Worm (Caenorhabditis elegans) whole organism, young adult: ENCODE data around the gene cin-4.
A peak's percentile ranks its signal among the peaks of the same experiment; 100 is the strongest.

Source experiments
- F33H1.4 ChIP-seq: fragments of 200-800 bp; sonication (Bioruptor generic); IDR thresholded peaks from 2 replicates; pipeline ENCODE4 v1.3.6; 2022; ENCODE audit warnings: missing genetic modification reagents, missing genetic modification characterization, missing compliant biosample characterization
- F37B4.10 ChIP-seq: fragments of 200-800 bp; sonication (Bioruptor generic); IDR thresholded peaks from 2 replicates; pipeline ENCODE4 v1.3.6; 2022; ENCODE audit warnings: missing genetic modification characterization, missing compliant biosample characterization
- F57A8.1 ChIP-seq: fragments of 200-800 bp; sonication (Bioruptor generic); optimal IDR thresholded peaks from 2 replicates; lab custom pipeline; 2018; ENCODE audit warnings: mild to moderate bottlenecking, missing genetic modification characterization, moderate library complexity, missing compliant biosample characterization
- K12H6.12 ChIP-seq: fragments of 200-800 bp; sonication (Bioruptor generic); optimal IDR thresholded peaks from 2 replicates; lab custom pipeline; 2018; ENCODE audit warnings: mild to moderate bottlenecking, missing genetic modification characterization, missing compliant biosample characterization
- Y56A3A.18 ChIP-seq: fragments of 200-800 bp; sonication (Bioruptor generic); IDR thresholded peaks from 2 replicates; pipeline ENCODE4 v1.3.6; 2022; ENCODE audit warnings: missing genetic modification reagents, missing genetic modification characterization, missing compliant biosample characterization
- attf-5 ChIP-seq: fragments of 200-800 bp; sonication (Bioruptor generic); optimal IDR thresholded peaks from 2 replicates; lab custom pipeline; 2018; ENCODE audit warnings: mild to moderate bottlenecking, missing genetic modification characterization, missing compliant biosample characterization
- bed-1 ChIP-seq: fragments of 200-800 bp; sonication (Bioruptor generic); IDR thresholded peaks from 2 replicates; pipeline ENCODE4 v1.3.6; 2022; ENCODE audit warnings: missing genetic modification reagents, missing genetic modification characterization, missing compliant biosample characterization
- bed-2 ChIP-seq: fragments of 200-800 bp; sonication (Bioruptor generic); IDR thresholded peaks from 2 replicates; pipeline ENCODE4 v1.3.6; 2022; ENCODE audit warnings: missing genetic modification reagents, missing genetic modification characterization, missing compliant biosample characterization
- cebp-1 ChIP-seq, 2 experiments: fragments of 200-800 bp in 1 of 2; sonication (Bioruptor generic) in 1 of 2; sonication (generic microtip) in 1 of 2; IDR thresholded peaks in 1 of 2; optimal IDR thresholded peaks in 1 of 2; 2 replicates each; pipeline versions ENCODE4 v1.3.6 to Lab custom; 2017 to 2022; ENCODE audit warnings: missing compliant biosample characterization in 2 of 2, missing genetic modification characterization in 2 of 2, mild to moderate bottlenecking in 1 of 2, missing genetic modification reagents in 1 of 2, moderate library complexity in 1 of 2
- ceh-58 ChIP-seq: fragments of 200-800 bp; sonication (Bioruptor generic); IDR thresholded peaks from 2 replicates; pipeline ENCODE4 v1.3.6; 2022; ENCODE audit warnings: missing genetic modification characterization, missing compliant biosample characterization
- ceh-91 ChIP-seq: fragments of 200-800 bp; sonication (Bioruptor generic); IDR thresholded peaks from 2 replicates; pipeline ENCODE4 v1.3.6; 2022; ENCODE audit warnings: missing genetic modification reagents, missing genetic modification characterization, missing compliant biosample characterization
- die-1 ChIP-seq: sonication (generic microtip); optimal IDR thresholded peaks from 2 replicates; lab custom pipeline; 2016; ENCODE audit warnings: missing genotype, mild to moderate bottlenecking, missing genetic modification characterization, missing compliant biosample characterization
- efl-1 ChIP-seq: fragments of 150-350 bp; optimal IDR thresholded peaks from 2 replicates; lab custom pipeline; 2014; ENCODE audit warnings: missing biosample characterization, missing genetic modification reagents, missing genetic modification characterization
- egl-44 ChIP-seq: fragments of 200-800 bp; sonication (Bioruptor generic); IDR thresholded peaks from 2 replicates; pipeline ENCODE4 v1.3.6; 2022; ENCODE audit warnings: missing genetic modification reagents, missing genetic modification characterization, missing compliant biosample characterization
- egrh-3 ChIP-seq: fragments of 200-800 bp; sonication (Bioruptor generic); IDR thresholded peaks from 2 replicates; pipeline ENCODE4 v1.3.6; 2022; ENCODE audit warnings: missing genetic modification reagents, missing genetic modification characterization, missing compliant biosample characterization
- ekl-4 ChIP-seq: fragments of 200-800 bp; sonication (Bioruptor generic); IDR thresholded peaks from 2 replicates; pipeline ENCODE4 v1.3.6; 2022; ENCODE audit warnings: missing genetic modification reagents, missing genetic modification characterization, missing compliant biosample characterization
- gei-17 ChIP-seq: fragments of 200-800 bp; sonication (Bioruptor generic); optimal IDR thresholded peaks from 2 replicates; lab custom pipeline; 2018; ENCODE audit warnings: mild to moderate bottlenecking, missing genetic modification characterization, missing compliant biosample characterization
- him-1 ChIP-seq: sonication (generic microtip); optimal IDR thresholded peaks from 2 replicates; lab custom pipeline; 2016; ENCODE audit warnings: missing genotype, missing genetic modification reagents, missing genetic modification characterization, missing compliant biosample characterization
- let-526 ChIP-seq: fragments of 200-800 bp; sonication (Bioruptor generic); IDR thresholded peaks from 2 replicates; pipeline ENCODE4 v1.3.6; 2022; ENCODE audit warnings: missing genetic modification reagents, missing genetic modification characterization, missing compliant biosample characterization
- let-607 ChIP-seq, 2 experiments: fragments of 200-800 bp in 1 of 2; sonication (Bioruptor generic) in 1 of 2; sonication (generic microtip) in 1 of 2; optimal IDR thresholded peaks; 2 replicates each; lab custom pipeline; 2016 to 2018; ENCODE audit warnings: mild to moderate bottlenecking in 2 of 2, missing compliant biosample characterization in 2 of 2, missing genetic modification characterization in 2 of 2, moderate library complexity in 2 of 2, missing genotype in 1 of 2
- lin-26 ChIP-seq: fragments of 200-800 bp; sonication (Bioruptor generic); IDR thresholded peaks from 2 replicates; pipeline ENCODE4 v1.3.6; 2022; ENCODE audit warnings: missing genetic modification reagents, missing genetic modification characterization, missing compliant biosample characterization
- lin-35 ChIP-seq, 3 experiments: fragments of 150-350 bp in 2 of 3; sonication (generic microtip) in 1 of 3; optimal IDR thresholded peaks; 2 replicates each; lab custom pipeline; 2014 to 2018; ENCODE audit warnings: missing biosample characterization in 3 of 3, missing genetic modification characterization in 3 of 3, missing genetic modification reagents in 3 of 3
- lin-40 ChIP-seq: sonication (generic microtip); optimal IDR thresholded peaks from 2 replicates; lab custom pipeline; 2016; ENCODE audit warnings: missing genetic modification characterization, mild to moderate bottlenecking, missing compliant biosample characterization, missing genotype, missing genetic modification reagents
- lin-54 ChIP-seq: fragments of 200-800 bp; sonication (Bioruptor generic); optimal IDR thresholded peaks from 2 replicates; lab custom pipeline; 2018; ENCODE audit warnings: mild to moderate bottlenecking, missing genetic modification characterization, missing compliant biosample characterization
- lsl-1 ChIP-seq: fragments of 200-800 bp; sonication (Bioruptor generic); optimal IDR thresholded peaks from 2 replicates; lab custom pipeline; 2018; ENCODE audit warnings: mild to moderate bottlenecking, missing genetic modification characterization, moderate library complexity, missing compliant biosample characterization
- madf-6 ChIP-seq: fragments of 200-800 bp; sonication (Bioruptor generic); IDR thresholded peaks from 2 replicates; pipeline ENCODE4 v1.3.6; 2022; ENCODE audit warnings: missing genetic modification reagents, missing genetic modification characterization, missing compliant biosample characterization
- mcd-1 ChIP-seq: fragments of 200-800 bp; sonication (Bioruptor generic); IDR thresholded peaks from 2 replicates; pipeline ENCODE4 v1.3.6; 2022; ENCODE audit warnings: missing genetic modification reagents, missing genetic modification characterization, missing compliant biosample characterization
- nfya-2 ChIP-seq: fragments of 200-800 bp; sonication (Bioruptor generic); IDR thresholded peaks from 2 replicates; pipeline ENCODE4 v1.3.6; 2022; ENCODE audit warnings: missing genetic modification reagents, missing genetic modification characterization, missing compliant biosample characterization
- nhr-80 ChIP-seq: sonication (generic microtip); optimal IDR thresholded peaks from 2 replicates; lab custom pipeline; 2016; ENCODE audit warnings: missing genetic modification characterization, missing compliant biosample characterization
- nhr-90 ChIP-seq: sonication (generic microtip); optimal IDR thresholded peaks from 2 replicates; lab custom pipeline; 2016; ENCODE audit warnings: missing genotype, mild to moderate bottlenecking, missing genetic modification characterization, missing compliant biosample characterization
- pbrm-1 ChIP-seq: fragments of 200-800 bp; sonication (Bioruptor generic); IDR thresholded peaks from 2 replicates; pipeline ENCODE4 v1.3.6; 2022; ENCODE audit warnings: missing genetic modification reagents, missing genetic modification characterization, missing compliant biosample characterization
- pha-4 ChIP-seq: fragments of 150-350 bp; sonication (generic microtip); optimal IDR thresholded peaks from 2 replicates; lab custom pipeline; 2014; ENCODE audit warnings: missing biosample characterization, missing genetic modification reagents, missing genetic modification characterization
- rpc-1 ChIP-seq, 2 experiments: fragments of 150-350 bp in 1 of 2; sonication (generic microtip) in 1 of 2; optimal IDR thresholded peaks; 2 replicates each; lab custom pipeline; 2014 to 2018; ENCODE audit warnings: missing biosample characterization in 1 of 2, missing genetic modification characterization in 1 of 2, missing genetic modification reagents in 1 of 2, missing genotype in 1 of 2
- sea-2 ChIP-seq: fragments of 200-800 bp; sonication (Bioruptor generic); IDR thresholded peaks from 2 replicates; pipeline ENCODE4 v1.3.6; 2022; ENCODE audit warnings: missing genetic modification characterization, missing compliant biosample characterization
- somi-1 ChIP-seq: fragments of 200-800 bp; sonication (Bioruptor generic); optimal IDR thresholded peaks from 2 replicates; lab custom pipeline; 2018; ENCODE audit warnings: mild to moderate bottlenecking, missing genetic modification characterization, missing compliant biosample characterization
- unc-130 ChIP-seq: sonication (generic microtip); optimal IDR thresholded peaks from 2 replicates; lab custom pipeline; 2016; ENCODE audit warnings: missing genetic modification reagents, missing genetic modification characterization, missing compliant biosample characterization
- unc-62 ChIP-seq: fragments of 150-350 bp; optimal IDR thresholded peaks from 2 replicates; lab custom pipeline; 2014; ENCODE audit warnings: missing biosample characterization, missing genetic modification reagents, missing genetic modification characterization
- ztf-26 ChIP-seq: sonication (generic microtip); optimal IDR thresholded peaks from 2 replicates; lab custom pipeline; 2017; ENCODE audit warnings: missing genetic modification characterization, missing compliant biosample characterization
- ztf-3 ChIP-seq: fragments of 200-800 bp; sonication (Bioruptor generic); optimal IDR thresholded peaks from 2 replicates; lab custom pipeline; 2018; ENCODE audit warnings: mild to moderate bottlenecking, missing genetic modification characterization, missing compliant biosample characterization

The cin-4 gene

DNA sequence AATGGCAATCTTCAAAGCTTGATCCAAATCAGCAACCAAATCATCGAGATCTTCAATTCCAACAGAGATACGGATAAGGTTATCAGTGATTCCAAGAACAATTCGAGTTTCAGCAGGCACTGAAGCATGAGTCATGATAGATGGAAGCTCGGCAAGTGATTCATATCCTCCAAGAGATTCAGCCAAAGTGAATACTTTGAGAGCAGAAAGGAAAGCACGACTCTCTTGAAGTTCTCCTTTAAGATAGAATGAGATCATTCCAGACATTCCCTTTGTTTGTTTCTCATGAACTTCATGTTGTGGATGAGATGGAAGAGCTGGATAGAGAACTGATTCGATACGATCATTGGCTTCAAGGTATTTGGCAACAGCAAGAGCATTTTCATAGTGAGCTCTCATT is 18.2 kb downstream of the cin-4 start:
- TF ChIP-seq mcd-1 (GFP tag; lab: Robert Waterston, UW) = 0 out of 2 replicates have a peak, but pooled peaks have one; percentile 12
- no peak for TF ChIP-seq nhr-90 (tag; lab: Kevin White, UChicago)
- TF ChIP-seq lin-54 (GFP tag; lab: Kevin White, UChicago) = no peak
- no peak for TF ChIP-seq ceh-91 (GFP tag; lab: Robert Waterston, UW)
- 0 out of 2 replicates have a peak, but pooled peaks have one; percentile 17 for TF ChIP-seq egl-44
- TF ChIP-seq rpc-1 (optimal IDR thresholded peaks at IDR 0.05; lab: Kevin White, UChicago) = no peak
- no peak for TF ChIP-seq rpc-1 (tag; optimal IDR thresholded peaks at IDR 0.05; lab: Kevin White, UChicago)
- no peak for TF ChIP-seq F57A8.1 (GFP tag; lab: Kevin White, UChicago)
- TF ChIP-seq gei-17 (GFP tag; lab: Kevin White, UChicago) = no peak
- peak; percentile 28 for TF ChIP-seq him-1
- TF ChIP-seq unc-130 (GFP tag; lab: Kevin White, UChicago) = no peak
- TF ChIP-seq efl-1 (GFP tag; lab: Kevin White, UChicago) = no peak
- TF ChIP-seq sea-2 (GFP tag; lab: Robert Waterston, UW) = no peak
- TF ChIP-seq somi-1 = no peak
- TF ChIP-seq unc-62 = no peak
- TF ChIP-seq pha-4 = no peak

DNA sequence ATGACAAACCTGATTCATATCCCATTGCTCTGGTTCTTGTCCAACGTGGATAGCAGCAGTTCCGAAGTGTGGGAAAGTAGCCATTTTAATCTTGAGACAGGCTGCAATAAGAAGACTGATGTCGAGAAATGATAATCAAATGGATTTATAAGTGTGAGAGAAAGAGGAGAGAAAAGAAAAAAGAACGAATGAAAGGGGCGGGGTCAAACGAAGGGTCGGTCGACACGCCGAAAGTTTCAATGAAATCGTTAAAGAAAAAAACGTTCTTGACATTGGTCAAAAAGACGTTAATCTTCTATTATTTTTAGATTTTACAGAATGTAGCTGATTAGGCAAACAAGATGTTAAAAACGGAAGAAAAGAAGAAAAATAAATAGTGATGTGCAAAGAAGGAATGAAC is 19.8 kb downstream of the cin-4 start, which contains the start of gene cth-2:
Gene cth-2, minus strand, starts transcription at position 101 of the 400 bp plus-strand sequence.
- no peak for TF ChIP-seq bed-1
- no peak for TF ChIP-seq madf-6 (GFP tag; lab: Robert Waterston, UW)
- no peak for TF ChIP-seq F37B4.10 (GFP tag; lab: Robert Waterston, UW)
- no peak for TF ChIP-seq ekl-4 (GFP tag; lab: Robert Waterston, UW)
- peak; percentile 8 for TF ChIP-seq nhr-80

DNA sequence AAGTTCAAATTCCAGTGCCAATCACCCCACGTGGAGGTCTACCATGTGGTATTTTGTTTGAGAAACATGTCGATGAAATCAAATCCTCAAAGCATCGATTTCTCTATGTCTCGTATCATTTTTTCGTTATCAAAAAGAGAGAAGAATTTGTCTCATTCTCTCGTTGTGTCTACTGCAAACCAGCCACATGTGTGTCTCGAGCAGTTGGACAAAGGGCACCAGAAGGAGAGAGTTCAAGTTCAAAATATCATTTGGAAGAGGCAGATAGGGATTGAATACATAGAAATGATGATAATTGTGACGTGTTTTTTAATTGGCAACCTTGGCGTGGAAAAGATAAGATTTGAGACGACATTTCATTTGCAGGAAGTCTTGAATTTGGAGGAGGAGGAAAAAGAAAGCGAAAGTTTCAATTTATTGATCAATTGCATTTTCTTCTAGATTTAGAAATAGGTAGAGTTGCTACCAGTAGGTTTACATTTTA is 21.2 kb downstream of the cin-4 start:
- TF ChIP-seq lin-54 (GFP tag; lab: Kevin White, UChicago) (peak; percentile 29), let-526 (0 out of 2 replicates have a peak, but pooled peaks have one; percentile 21), lin-40 (tag; lab: Kevin White, UChicago) (peak; percentile 43), lsl-1 (GFP tag; lab: Kevin White, UChicago) (no peak), ztf-3 (no peak), die-1 (tag; lab: Kevin White, UChicago) (peak; percentile 3), cebp-1 (GFP tag; IDR thresholded peaks at IDR 0.05; lab: Robert Waterston, UW) (no peak), cebp-1 (tag; optimal IDR thresholded peaks at IDR 0.05; lab: Kevin White, UChicago) (peak; percentile 55), pbrm-1 (GFP tag; lab: Robert Waterston, UW) (peak; percentile 53; the same call in 1 of the 2 replicates), ceh-58 (GFP tag; lab: Robert Waterston, UW) (no peak), K12H6.12 (tag; lab: Kevin White, UChicago) (no peak), nfya-2 (GFP tag; lab: Robert Waterston, UW) (no peak), ztf-26 (tag; lab: Kevin White, UChicago) (peak; percentile 36), egrh-3 (no peak), nhr-80 (peak; percentile 70), bed-2 (GFP tag; lab: Robert Waterston, UW) (no peak), somi-1 (peak; percentile 62), lin-26 (GFP tag; lab: Robert Waterston, UW) (0 out of 2 replicates have a peak, but pooled peaks have one; percentile 53), Y56A3A.18 (GFP tag; lab: Robert Waterston, UW) (0 out of 2 replicates have a peak, but pooled peaks have one; percentile 36), let-607 (tag; optimal IDR thresholded peaks at IDR 0.05; lab: Kevin White, UChicago) (peak in 1 of 2 experiments; percentile 36), F33H1.4 (GFP tag; lab: Robert Waterston, UW) (no peak), attf-5 (peak; percentile 62), lin-35 (GFP tag; optimal IDR thresholded peaks at IDR 0.05; lab: Kevin White, UChicago) (peak in 1 of 3 experiments; percentile 39)
